Fruit fly (Drosophila melanogaster) whole organism, embryonic: Measurements from ENCODE around the gene CG46317.
A peak's percentile ranks its signal among the peaks of the same experiment; 100 is the strongest.

Experiments
- Antp ChIP-seq: fragments of 200-800 bp; sonication (Bioruptor generic); optimal IDR thresholded peaks from 3 replicates; lab custom pipeline; 2016; ENCODE audit warnings: missing biosample characterization, missing genetic modification characterization
- BEAF-32 ChIP-seq: fragments of 200-800 bp; sonication (Bioruptor generic); optimal IDR thresholded peaks from 3 replicates; lab custom pipeline; 2017; ENCODE audit warnings: missing biosample characterization, missing genetic modification characterization, mild to moderate bottlenecking, moderate library complexity, missing genetic modification reagents
- CG10267 ChIP-seq: fragments of 200-800 bp; sonication (Bioruptor generic); optimal IDR thresholded peaks from 2 replicates; lab custom pipeline; 2018; ENCODE audit warnings: missing biosample characterization, mild to moderate bottlenecking, missing genetic modification characterization, moderate library complexity
- CG10274 ChIP-seq: fragments of 200-800 bp; sonication (Bioruptor generic); optimal IDR thresholded peaks from 3 replicates; lab custom pipeline; 2017; ENCODE audit warnings: missing biosample characterization, mild to moderate bottlenecking, missing genetic modification characterization
- CG10462 ChIP-seq: fragments of 200-800 bp; sonication (Bioruptor generic); optimal IDR thresholded peaks from 2 replicates; lab custom pipeline; 2016; ENCODE audit warnings: missing biosample characterization, missing genetic modification characterization
- CG10654 ChIP-seq: fragments of 200-800 bp; sonication (Bioruptor generic); optimal IDR thresholded peaks from 2 replicates; lab custom pipeline; 2016; ENCODE audit warnings: missing biosample characterization, missing genetic modification characterization
- CG11085 ChIP-seq: fragments of 200-800 bp; sonication (Bioruptor generic); IDR thresholded peaks from 2 replicates; pipeline ENCODE4 v1.3.6; 2022; ENCODE audit warnings: missing biosample characterization, missing genetic modification characterization
- CG13296 ChIP-seq: fragments of 200-800 bp; sonication (Bioruptor generic); optimal IDR thresholded peaks from 3 replicates; lab custom pipeline; 2018; ENCODE audit warnings: missing biosample characterization, mild to moderate bottlenecking, missing genetic modification characterization
- CG13775 ChIP-seq: fragments of 200-800 bp; sonication (Bioruptor generic); optimal IDR thresholded peaks from 3 replicates; lab custom pipeline; 2017; ENCODE audit warnings: missing biosample characterization, mild to moderate bottlenecking, missing genetic modification characterization
- CG15011 ChIP-seq: fragments of 200-800 bp; sonication (Bioruptor generic); optimal IDR thresholded peaks from 3 replicates; lab custom pipeline; 2018; ENCODE audit warnings: missing biosample characterization, mild to moderate bottlenecking, missing genetic modification characterization
- CG15479 ChIP-seq: fragments of 200-800 bp; sonication (Bioruptor generic); optimal IDR thresholded peaks from 3 replicates; lab custom pipeline; 2019; ENCODE audit warnings: missing biosample characterization, mild to moderate bottlenecking, missing genetic modification characterization, moderate library complexity
- CG16815 ChIP-seq: fragments of 200-800 bp; sonication (Bioruptor generic); optimal IDR thresholded peaks from 3 replicates; lab custom pipeline; 2017; ENCODE audit warnings: missing biosample characterization, mild to moderate bottlenecking, missing genetic modification characterization
- CG17186 ChIP-seq: fragments of 200-800 bp; sonication (Bioruptor generic); optimal IDR thresholded peaks from 3 replicates; lab custom pipeline; 2017; ENCODE audit warnings: missing biosample characterization, missing genetic modification reagents, missing genetic modification characterization
- CG17568 ChIP-seq: fragments of 200-800 bp; sonication (Bioruptor generic); optimal IDR thresholded peaks from 2 replicates; lab custom pipeline; 2018; ENCODE audit warnings: missing biosample characterization, mild to moderate bottlenecking, missing genetic modification characterization, moderate library complexity
- CG17912 ChIP-seq: fragments of 200-800 bp; sonication (Bioruptor generic); optimal IDR thresholded peaks from 2 replicates; lab custom pipeline; 2018; ENCODE audit warnings: missing biosample characterization, mild to moderate bottlenecking, missing genetic modification characterization
- CG18011 ChIP-seq: fragments of 200-800 bp; sonication (Bioruptor generic); optimal IDR thresholded peaks from 2 replicates; lab custom pipeline; 2017; ENCODE audit warnings: missing biosample characterization, missing genetic modification characterization, mild to moderate bottlenecking, moderate library complexity, missing genotype
- CG2202 ChIP-seq: fragments of 200-800 bp; sonication (Bioruptor generic); optimal IDR thresholded peaks from 2 replicates; lab custom pipeline; 2018; ENCODE audit warnings: missing biosample characterization, mild to moderate bottlenecking, missing genetic modification characterization
- CG31365 ChIP-seq: fragments of 200-800 bp; sonication (Bioruptor generic); optimal IDR thresholded peaks from 2 replicates; lab custom pipeline; 2018; ENCODE audit warnings: missing biosample characterization, mild to moderate bottlenecking, missing genetic modification characterization
- CG5245 ChIP-seq: fragments of 200-800 bp; sonication (Bioruptor generic); optimal IDR thresholded peaks from 3 replicates; lab custom pipeline; 2016; ENCODE audit warnings: missing biosample characterization, missing genetic modification characterization
- CG7271 ChIP-seq: fragments of 200-800 bp; sonication (Bioruptor generic); optimal IDR thresholded peaks from 2 replicates; lab custom pipeline; 2018; ENCODE audit warnings: missing biosample characterization, mild to moderate bottlenecking, missing genetic modification characterization, moderate library complexity
- CG7357 ChIP-seq: fragments of 200-800 bp; sonication (Bioruptor generic); IDR thresholded peaks from 3 replicates; pipeline ENCODE4 v1.3.6; 2022; ENCODE audit warnings: missing biosample characterization, missing genetic modification characterization
- CG7987 ChIP-seq: fragments of 200-800 bp; sonication (Bioruptor generic); optimal IDR thresholded peaks from 2 replicates; lab custom pipeline; 2018; ENCODE audit warnings: missing biosample characterization, mild to moderate bottlenecking, missing genetic modification characterization, moderate library complexity
- CG8290 ChIP-seq, 3 experiments: fragments of 200-800 bp; sonication (Bioruptor generic); optimal IDR thresholded peaks; 2 replicates each; lab custom pipeline; 2016 to 2019; ENCODE audit warnings: missing biosample characterization in 3 of 3, missing genetic modification characterization in 3 of 3, mild to moderate bottlenecking in 2 of 3, moderate library complexity in 1 of 3
- CG9437 ChIP-seq: fragments of 200-800 bp; sonication (Bioruptor generic); optimal IDR thresholded peaks from 2 replicates; lab custom pipeline; 2018; ENCODE audit warnings: missing biosample characterization, mild to moderate bottlenecking, missing genetic modification characterization
- CoRest ChIP-seq: fragments of 200-800 bp; sonication (Bioruptor generic); optimal IDR thresholded peaks from 3 replicates; lab custom pipeline; 2018; ENCODE audit warnings: missing biosample characterization, mild to moderate bottlenecking, missing genetic modification characterization, moderate library complexity
- Dfd ChIP-seq, 2 experiments: fragments of >200 bp; optimal IDR thresholded peaks; 2 replicates each; lab custom pipeline; 2017; ENCODE audit warnings: missing biosample characterization in 2 of 2, missing genetic modification characterization in 2 of 2
- Dref ChIP-seq: fragments of 200-800 bp; sonication (Bioruptor generic); IDR thresholded peaks from 2 replicates; pipeline ENCODE4 v1.3.6; 2022; ENCODE audit warnings: missing biosample characterization, missing genetic modification characterization
- E2f1 ChIP-seq: fragments of 200-800 bp; sonication (Bioruptor generic); IDR thresholded peaks from 2 replicates; pipeline ENCODE4 v1.3.6; 2022; ENCODE audit warnings: missing biosample characterization, missing genetic modification characterization
- Hsf ChIP-seq: fragments of 200-800 bp; sonication (Bioruptor generic); optimal IDR thresholded peaks from 3 replicates; lab custom pipeline; 2016; ENCODE audit warnings: missing biosample characterization, missing genetic modification characterization
- Lim3 ChIP-seq: fragments of 200-800 bp; sonication (Bioruptor generic); IDR thresholded peaks from 2 replicates; pipeline ENCODE4 v1.3.6; 2022; ENCODE audit warnings: missing biosample characterization, missing genetic modification characterization
- Myb ChIP-seq: fragments of 200-800 bp; sonication (Bioruptor generic); optimal IDR thresholded peaks from 2 replicates; lab custom pipeline; 2016; ENCODE audit warnings: missing biosample characterization, missing genetic modification characterization
- Ravus ChIP-seq: fragments of 200-800 bp; sonication (Bioruptor generic); IDR thresholded peaks from 2 replicates; pipeline ENCODE4 v1.3.6; 2022; ENCODE audit warnings: missing biosample characterization, missing genetic modification characterization
- Spps ChIP-seq: fragments of 200-800 bp; sonication (Bioruptor generic); optimal IDR thresholded peaks from 2 replicates; lab custom pipeline; 2018; ENCODE audit warnings: missing biosample characterization, mild to moderate bottlenecking, missing genetic modification characterization
- YL-1 ChIP-seq: fragments of 200-800 bp; sonication (Bioruptor generic); optimal IDR thresholded peaks from 3 replicates; lab custom pipeline; 2017; ENCODE audit warnings: missing biosample characterization, mild to moderate bottlenecking, missing genetic modification characterization
- ato ChIP-seq: fragments of 200-800 bp; sonication (Bioruptor generic); IDR thresholded peaks from 2 replicates; pipeline ENCODE4 v1.3.6; 2022; ENCODE audit warnings: missing biosample characterization, missing genetic modification characterization; ENCODE audit not compliant: partially characterized antibody
- br ChIP-seq: fragments of >200 bp; optimal IDR thresholded peaks from 2 replicates; lab custom pipeline; 2017
- caup ChIP-seq: fragments of 200-800 bp; sonication (Bioruptor generic); optimal IDR thresholded peaks from 3 replicates; lab custom pipeline; 2017; ENCODE audit warnings: missing biosample characterization, mild to moderate bottlenecking, missing genetic modification characterization, moderate library complexity; ENCODE audit not compliant: severe bottlenecking
- dysf ChIP-seq: fragments of 200-800 bp; sonication (Bioruptor generic); IDR thresholded peaks from 3 replicates; pipeline ENCODE4 v1.3.6; 2022; ENCODE audit warnings: missing biosample characterization, missing genetic modification characterization
- ewg ChIP-seq: fragments of 200-800 bp; sonication (Bioruptor generic); optimal IDR thresholded peaks from 3 replicates; lab custom pipeline; 2017; ENCODE audit warnings: mild to moderate bottlenecking, missing biosample characterization, missing genetic modification reagents, missing genetic modification characterization
- eyg ChIP-seq: fragments of 200-800 bp; sonication (Bioruptor generic); optimal IDR thresholded peaks from 3 replicates; lab custom pipeline; 2016; ENCODE audit warnings: missing biosample characterization, missing genetic modification characterization
- fd64A ChIP-seq: fragments of 200-800 bp; sonication (Bioruptor generic); optimal IDR thresholded peaks from 3 replicates; lab custom pipeline; 2018; ENCODE audit warnings: missing biosample characterization, mild to moderate bottlenecking, missing genetic modification characterization
- grn ChIP-seq: fragments of 200-800 bp; sonication (Bioruptor generic); optimal IDR thresholded peaks from 3 replicates; lab custom pipeline; 2017; ENCODE audit warnings: missing biosample characterization, missing genetic modification characterization
- gsb ChIP-seq: fragments of 200-800 bp; sonication (Bioruptor generic); IDR thresholded peaks from 2 replicates; pipeline ENCODE4 v1.3.6; 2022; ENCODE audit warnings: missing biosample characterization, missing genetic modification characterization
- hth ChIP-seq: fragments of >200 bp; optimal IDR thresholded peaks from 2 replicates; lab custom pipeline; 2017; ENCODE audit warnings: inconsistent platforms
- insv ChIP-seq, 2 experiments: fragments of 200-800 bp; sonication (Bioruptor generic); optimal IDR thresholded peaks; 3 replicates each; lab custom pipeline; 2016 to 2018; ENCODE audit warnings: missing biosample characterization in 2 of 2, missing genetic modification characterization in 2 of 2
- mld ChIP-seq: fragments of 200-800 bp; sonication (Bioruptor generic); IDR thresholded peaks from 3 replicates; pipeline ENCODE4 v1.3.6; 2022; ENCODE audit warnings: missing biosample characterization, missing genetic modification characterization; ENCODE audit not compliant: partially characterized antibody
- onecut ChIP-seq: fragments of 200-800 bp; sonication (Bioruptor generic); IDR thresholded peaks from 2 replicates; pipeline ENCODE4 v1.3.6; 2022; ENCODE audit warnings: missing biosample characterization, missing genetic modification characterization
- pnt ChIP-seq: fragments of 200-800 bp; sonication (Bioruptor generic); optimal IDR thresholded peaks from 3 replicates; lab custom pipeline; 2016; ENCODE audit warnings: missing biosample characterization, missing genetic modification characterization
- row ChIP-seq: fragments of 200-800 bp; sonication (Bioruptor generic); IDR thresholded peaks from 3 replicates; pipeline ENCODE4 v1.3.6; 2022; ENCODE audit warnings: missing biosample characterization, missing genetic modification characterization
- sens ChIP-seq: fragments of 200-800 bp; sonication (Bioruptor generic); peaks from one replicate; lab custom pipeline; 2016; ENCODE audit warnings: missing biosample characterization, missing genetic modification characterization
- stwl ChIP-seq: fragments of 200-800 bp; sonication (Bioruptor generic); optimal IDR thresholded peaks from 3 replicates; lab custom pipeline; 2018; ENCODE audit warnings: missing biosample characterization, mild to moderate bottlenecking, missing genetic modification characterization, moderate library complexity

The CG46317 gene

dm6 chrX:14265149-14265548 is 4.1 kb downstream of the CG46317 start:
- TF ChIP-seq sens (GFP tag; lab: Kevin White, UChicago) (peak; percentile 30), Antp (GFP tag; lab: Kevin White, UChicago) (no peak), stwl (tag; lab: Kevin White, UChicago) (peak; percentile 97), hth (lab: Kevin White, UChicago) (no peak), CG8290 (GFP tag; optimal IDR thresholded peaks at IDR 0.05; lab: Kevin White, UChicago) (no peak), CG8290 (tag; optimal IDR thresholded peaks at IDR 0.05; lab: Kevin White, UChicago) (no peak), CG10267 (tag; lab: Kevin White, UChicago) (peak; percentile 61), row (GFP tag; lab: Robert Waterston, UW) (no peak), caup (GFP tag; lab: Kevin White, UChicago) (no peak), CoRest (tag; lab: Kevin White, UChicago) (no peak), CG15011 (no peak), CG17912 (no peak)

- TF ChIP-seq CG15479 (GFP tag; lab: Kevin White, UChicago) (no peak), CG7357 (no peak), BEAF-32 (GFP tag; lab: Kevin White, UChicago) (no peak), Dref (GFP tag; lab: Robert Waterston, UW) (0 out of 2 replicates have a peak, but pooled peaks have one; percentile 6), CG18011 (no peak), E2f1 (GFP tag; lab: Robert Waterston, UW) (no peak), CG7271 (tag; lab: Kevin White, UChicago) (no peak), ato (GFP tag; lab: Robert Waterston, UW) (no peak), fd64A (GFP tag; lab: Kevin White, UChicago) (no peak), pnt (no peak), CG11085 (no peak), eyg (GFP tag; lab: Kevin White, UChicago) (no peak), insv (GFP tag; optimal IDR thresholded peaks at IDR 0.05; lab: Kevin White, UChicago) (no peak), grn (no peak), CG17568 (no peak), Spps (tag; lab: Kevin White, UChicago) (no peak), CG17912 (no peak), CG5245 (no peak), br (lab: Kevin White, UChicago) (no peak), Hsf (GFP tag; lab: Kevin White, UChicago) (no peak), CG10462 (GFP tag; lab: Kevin White, UChicago) (no peak), CG31365 (no peak), Dfd (GFP tag; optimal IDR thresholded peaks at IDR 0.05; lab: Kevin White, UChicago) (no peak), Myb (no peak), CG13775 (GFP tag; lab: Kevin White, UChicago) (no peak), YL-1 (no peak), CG10274 (GFP tag; lab: Kevin White, UChicago) (no peak), onecut (GFP tag; lab: Robert Waterston, UW) (peak; percentile 81), Lim3 (no peak), CG10654 (GFP tag; lab: Kevin White, UChicago) (no peak), gsb (GFP tag; lab: Robert Waterston, UW) (no peak), Ravus (GFP tag; lab: Robert Waterston, UW) (no peak), CG9437 (GFP tag; lab: Kevin White, UChicago) (no peak), CG13296 (GFP tag; lab: Kevin White, UChicago) (no peak), CG16815 (GFP tag; lab: Kevin White, UChicago) (no peak), CG17186 (GFP tag; lab: Kevin White, UChicago) (no peak), ewg (peak; percentile 94), CG7987 (GFP tag; lab: Kevin White, UChicago) (no peak), mld (no peak), dysf (GFP tag; lab: Robert Waterston, UW) (no peak), CG2202 (tag; lab: Kevin White, UChicago) (no peak)
Measured at dm6 chrX:14266075-14266474, 5.1 kb downstream of the CG46317 start, which contains the start of the genes CG13404 and na. Gene CG13404 (minus strand): TSS chrX:14266250. Gene na (plus strand): TSS chrX:14266367.
